Fruit fly (Drosophila melanogaster) whole organism, embryonic: ENCODE data around the gene nSMase.

Experiments
- CG10267 ChIP-seq: fragments of 200-800 bp; sonication (Bioruptor generic); optimal IDR thresholded peaks from 2 replicates; lab custom pipeline; 2018; ENCODE audit warnings: missing biosample characterization, mild to moderate bottlenecking, missing genetic modification characterization, moderate library complexity
- CG10321 ChIP-seq: fragments of 200-800 bp; sonication (Bioruptor generic); IDR thresholded peaks from 2 replicates; pipeline ENCODE4 v1.3.6; 2022; ENCODE audit warnings: missing biosample characterization, missing genetic modification characterization
- CG11093 ChIP-seq: fragments of 200-800 bp; sonication (Bioruptor generic); IDR thresholded peaks from 3 replicates; pipeline ENCODE4 v1.3.6; 2022; ENCODE audit warnings: missing biosample characterization, missing genetic modification characterization
- CG15514 ChIP-seq: fragments of 200-800 bp; sonication (Bioruptor generic); optimal IDR thresholded peaks from 3 replicates; lab custom pipeline; 2017; ENCODE audit warnings: missing biosample characterization, missing genetic modification characterization, mild to moderate bottlenecking, moderate library complexity, missing genetic modification reagents
- CG17612 ChIP-seq: fragments of 200-800 bp; sonication (Bioruptor generic); IDR thresholded peaks from 2 replicates; pipeline ENCODE4 v1.3.6; 2022; ENCODE audit warnings: missing biosample characterization, missing genetic modification characterization
- CG18476 ChIP-seq: fragments of 200-800 bp; sonication (Bioruptor generic); optimal IDR thresholded peaks from 2 replicates; lab custom pipeline; 2016; ENCODE audit warnings: missing biosample characterization, mild to moderate bottlenecking, missing genetic modification characterization
- CG18599 ChIP-seq: fragments of 200-800 bp; sonication (Bioruptor generic); optimal IDR thresholded peaks from 3 replicates; lab custom pipeline; 2017; ENCODE audit warnings: missing biosample characterization, missing genetic modification characterization, mild to moderate bottlenecking, moderate library complexity, missing genetic modification reagents
- CG30020 ChIP-seq: fragments of 200-800 bp; optimal IDR thresholded peaks from 2 replicates; lab custom pipeline; 2019; ENCODE audit warnings: missing biosample characterization, mild to moderate bottlenecking, missing genetic modification characterization, moderate library complexity
- CG34376 ChIP-seq: fragments of 200-800 bp; sonication (Bioruptor generic); optimal IDR thresholded peaks from 2 replicates; lab custom pipeline; 2018; ENCODE audit warnings: missing biosample characterization, mild to moderate bottlenecking, missing genetic modification characterization
- CG34422 ChIP-seq: fragments of 200-800 bp; sonication (Bioruptor generic); IDR thresholded peaks from 3 replicates; pipeline ENCODE4 v1.3.6; 2022; ENCODE audit warnings: missing biosample characterization, missing genetic modification characterization
- CG4854 ChIP-seq: fragments of 200-800 bp; sonication (Bioruptor generic); optimal IDR thresholded peaks from 2 replicates; lab custom pipeline; 2016; ENCODE audit warnings: missing biosample characterization, missing genetic modification characterization, inconsistent platforms
- CG7271 ChIP-seq: fragments of 200-800 bp; sonication (Bioruptor generic); optimal IDR thresholded peaks from 2 replicates; lab custom pipeline; 2018; ENCODE audit warnings: missing biosample characterization, mild to moderate bottlenecking, missing genetic modification characterization, moderate library complexity
- CG7745 ChIP-seq: fragments of 200-800 bp; sonication (Bioruptor generic); optimal IDR thresholded peaks from 2 replicates; lab custom pipeline; 2018; ENCODE audit warnings: missing biosample characterization, mild to moderate bottlenecking, missing genetic modification characterization, moderate library complexity
- CG7839 ChIP-seq: fragments of 200-800 bp; sonication (Bioruptor generic); optimal IDR thresholded peaks from 3 replicates; lab custom pipeline; 2018; ENCODE audit warnings: missing biosample characterization, mild to moderate bottlenecking, missing genetic modification characterization, moderate library complexity
- CG8359 ChIP-seq: fragments of 200-800 bp; sonication (Bioruptor generic); optimal IDR thresholded peaks from 2 replicates; lab custom pipeline; 2017; ENCODE audit warnings: missing biosample characterization, mild to moderate bottlenecking, missing genetic modification characterization, borderline replicate concordance
- CG8388 ChIP-seq: fragments of 200-800 bp; sonication (Bioruptor generic); optimal IDR thresholded peaks from 2 replicates; lab custom pipeline; 2019; ENCODE audit warnings: missing biosample characterization, mild to moderate bottlenecking, missing genetic modification characterization, moderate library complexity
- CG8478 ChIP-seq: fragments of >200 bp; optimal IDR thresholded peaks from 2 replicates; lab custom pipeline; 2018
- CG9437 ChIP-seq: fragments of 200-800 bp; sonication (Bioruptor generic); optimal IDR thresholded peaks from 2 replicates; lab custom pipeline; 2018; ENCODE audit warnings: missing biosample characterization, mild to moderate bottlenecking, missing genetic modification characterization
- CG9932 ChIP-seq: fragments of 200-800 bp; sonication (Bioruptor generic); IDR thresholded peaks from 2 replicates; pipeline ENCODE4 v1.3.6; 2022; ENCODE audit warnings: missing biosample characterization, missing genetic modification characterization
- Drgx ChIP-seq: fragments of 200-800 bp; sonication (Bioruptor generic); IDR thresholded peaks from 2 replicates; pipeline ENCODE4 v1.3.6; 2022; ENCODE audit warnings: missing biosample characterization, missing genetic modification characterization
- E2f1 ChIP-seq: fragments of 200-800 bp; sonication (Bioruptor generic); IDR thresholded peaks from 2 replicates; pipeline ENCODE4 v1.3.6; 2022; ENCODE audit warnings: missing biosample characterization, missing genetic modification characterization
- Elba2 ChIP-seq: fragments of 200-800 bp; sonication (Bioruptor generic); optimal IDR thresholded peaks from 3 replicates; lab custom pipeline; 2016; ENCODE audit warnings: missing biosample characterization, missing genetic modification characterization
- Ets65A ChIP-seq: fragments of 200-800 bp; sonication (Bioruptor generic); peaks from one replicate; lab custom pipeline; 2016; ENCODE audit warnings: missing biosample characterization, missing genetic modification characterization
- Fer1 ChIP-seq: fragments of 200-800 bp; sonication (Bioruptor generic); optimal IDR thresholded peaks from 2 replicates; lab custom pipeline; 2017; ENCODE audit warnings: missing biosample characterization, mild to moderate bottlenecking, missing genetic modification characterization
- HHEX ChIP-seq: fragments of 200-800 bp; sonication (Bioruptor generic); optimal IDR thresholded peaks from 3 replicates; lab custom pipeline; 2017; ENCODE audit warnings: missing biosample characterization, mild to moderate bottlenecking, missing genetic modification characterization, missing genetic modification reagents
- Lim3 ChIP-seq: fragments of 200-800 bp; sonication (Bioruptor generic); IDR thresholded peaks from 2 replicates; pipeline ENCODE4 v1.3.6; 2022; ENCODE audit warnings: missing biosample characterization, missing genetic modification characterization
- Max ChIP-seq: fragments of 200-800 bp; sonication (Bioruptor generic); optimal IDR thresholded peaks from 2 replicates; lab custom pipeline; 2016; ENCODE audit warnings: missing biosample characterization, mild to moderate bottlenecking, missing genetic modification characterization
- Med ChIP-seq: fragments of 200-800 bp; sonication (Bioruptor generic); peaks from one replicate; lab custom pipeline; 2016; ENCODE audit warnings: missing biosample characterization, missing genetic modification characterization, mild to moderate bottlenecking, inconsistent platforms, moderate library complexity
- NfI ChIP-seq: fragments of 200-800 bp; sonication (Bioruptor generic); optimal IDR thresholded peaks from 3 replicates; lab custom pipeline; 2018; ENCODE audit warnings: missing biosample characterization, mild to moderate bottlenecking, missing genetic modification characterization, moderate library complexity
- Poxn ChIP-seq: fragments of 200-800 bp; sonication (Bioruptor generic); IDR thresholded peaks from 2 replicates; pipeline ENCODE4 v1.3.6; 2022; ENCODE audit warnings: missing biosample characterization, missing genetic modification characterization
- Taf1 ChIP-seq: fragments of 200-800 bp; sonication (Bioruptor generic); IDR thresholded peaks from 2 replicates; pipeline ENCODE4 v1.3.6; 2022; ENCODE audit warnings: missing biosample characterization, missing genetic modification characterization
- Xrp1 ChIP-seq: fragments of 200-800 bp; sonication (Bioruptor generic); IDR thresholded peaks from 2 replicates; pipeline ENCODE4 v1.3.6; 2022; ENCODE audit warnings: missing biosample characterization, missing genetic modification characterization
- ase ChIP-seq: fragments of 200-800 bp; sonication (Bioruptor generic); IDR thresholded peaks from 3 replicates; pipeline ENCODE4 v1.3.6; 2022; ENCODE audit warnings: missing biosample characterization, missing genetic modification characterization
- az2 ChIP-seq: fragments of 200-800 bp; sonication (Bioruptor generic); optimal IDR thresholded peaks from 3 replicates; lab custom pipeline; 2016; ENCODE audit warnings: missing biosample characterization, missing genetic modification characterization
- bsh ChIP-seq, 2 experiments: fragments of 200-800 bp; sonication (Bioruptor generic); optimal IDR thresholded peaks; 2 replicates each; lab custom pipeline; 2017 to 2018; ENCODE audit warnings: mild to moderate bottlenecking in 2 of 2, missing biosample characterization in 2 of 2, missing genetic modification characterization in 2 of 2, moderate library complexity in 1 of 2
- crol ChIP-seq: fragments of 200-800 bp; sonication (Bioruptor generic); IDR thresholded peaks from 2 replicates; pipeline ENCODE4 v1.3.6; 2022; ENCODE audit warnings: missing biosample characterization, missing genetic modification characterization
- dan ChIP-seq: fragments of 200-800 bp; sonication (Bioruptor generic); IDR thresholded peaks from 2 replicates; pipeline ENCODE4 v1.3.6; 2022; ENCODE audit warnings: missing biosample characterization, missing genetic modification characterization
- dimm ChIP-seq: fragments of 200-800 bp; sonication (Bioruptor generic); IDR thresholded peaks from 2 replicates; pipeline ENCODE4 v1.3.6; 2022; ENCODE audit warnings: missing biosample characterization, missing genetic modification characterization
- gt ChIP-seq: fragments of 200-800 bp; sonication (Bioruptor generic); IDR thresholded peaks from 2 replicates; pipeline ENCODE4 v1.3.6; 2022; ENCODE audit warnings: missing biosample characterization, missing genetic modification characterization
- hth ChIP-seq: fragments of >200 bp; optimal IDR thresholded peaks from 2 replicates; lab custom pipeline; 2017; ENCODE audit warnings: inconsistent platforms
- klu ChIP-seq: fragments of 200-800 bp; sonication (Bioruptor generic); IDR thresholded peaks from 2 replicates; pipeline ENCODE4 v1.3.6; 2022; ENCODE audit warnings: missing biosample characterization, missing genetic modification characterization
- lov ChIP-seq, 2 experiments: fragments of 200-800 bp in 1 of 2; fragments of >200 bp in 1 of 2; sonication (Bioruptor generic) in 1 of 2; IDR thresholded peaks in 1 of 2; optimal IDR thresholded peaks in 1 of 2; 2 replicates in 1 of 2; 3 replicates in 1 of 2; pipeline versions ENCODE4 v1.3.6 to Lab custom; 2017 to 2022; ENCODE audit warnings: missing biosample characterization in 1 of 2, missing genetic modification characterization in 1 of 2
- mld ChIP-seq: fragments of 200-800 bp; sonication (Bioruptor generic); IDR thresholded peaks from 3 replicates; pipeline ENCODE4 v1.3.6; 2022; ENCODE audit warnings: missing biosample characterization, missing genetic modification characterization; ENCODE audit not compliant: partially characterized antibody
- row ChIP-seq: fragments of 200-800 bp; sonication (Bioruptor generic); IDR thresholded peaks from 3 replicates; pipeline ENCODE4 v1.3.6; 2022; ENCODE audit warnings: missing biosample characterization, missing genetic modification characterization
- sna ChIP-seq: fragments of 200-800 bp; sonication (Bioruptor generic); IDR thresholded peaks from 2 replicates; pipeline ENCODE4 v1.3.6; 2022; ENCODE audit warnings: missing biosample characterization, missing genetic modification characterization; ENCODE audit not compliant: partially characterized antibody
- ssp ChIP-seq: fragments of 200-800 bp; sonication (Bioruptor generic); IDR thresholded peaks from 2 replicates; pipeline ENCODE4 v1.3.6; 2022; ENCODE audit warnings: missing biosample characterization, missing genetic modification characterization
- tna ChIP-seq: fragments of 200-800 bp; sonication (Bioruptor generic); IDR thresholded peaks from 2 replicates; pipeline ENCODE4 v1.3.6; 2022; ENCODE audit warnings: missing biosample characterization, missing genetic modification characterization; ENCODE audit not compliant: partially characterized antibody
- wek ChIP-seq: fragments of 200-800 bp; sonication (Bioruptor generic); optimal IDR thresholded peaks from 3 replicates; lab custom pipeline; 2018; ENCODE audit warnings: missing biosample characterization, mild to moderate bottlenecking, missing genetic modification characterization, moderate library complexity

Gene nSMase

DNA sequence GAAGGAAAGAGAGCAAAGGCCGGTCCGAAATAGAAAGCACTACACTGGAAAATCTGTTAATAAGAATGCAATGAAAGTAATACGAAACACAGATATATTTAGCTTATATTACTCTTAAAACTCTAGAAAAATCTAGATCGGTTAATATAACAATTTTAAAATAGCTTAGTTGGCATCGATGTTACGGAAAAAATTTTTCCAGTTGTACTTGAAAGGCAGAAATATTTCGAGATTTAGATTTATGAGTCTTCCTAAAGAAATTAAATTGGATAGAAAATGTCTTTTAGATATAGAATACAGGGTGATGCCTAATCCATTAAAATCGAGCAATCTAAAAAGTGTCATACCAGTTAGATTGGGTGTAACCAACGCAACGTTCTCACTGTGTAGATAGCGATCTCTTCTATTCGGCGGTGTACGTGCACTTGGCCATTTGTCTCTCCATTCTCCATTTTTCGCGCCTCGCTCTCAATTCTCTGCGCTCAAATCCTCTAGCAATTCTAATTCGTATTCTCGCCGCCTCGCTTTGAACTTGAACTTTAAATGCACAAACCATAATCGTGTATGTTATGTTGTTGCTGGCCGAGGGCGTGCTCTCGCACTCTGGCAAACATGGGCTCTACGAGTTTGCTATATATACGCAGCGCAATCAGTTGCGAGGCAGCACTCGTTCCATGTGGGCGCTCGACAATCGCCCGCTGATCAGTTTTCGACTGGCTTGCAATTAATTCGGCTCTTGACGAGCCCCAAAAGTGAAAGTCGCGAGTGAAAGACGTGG, 31.2 kb downstream of the nSMase start (continued):
- TF ChIP-seq E2f1 (GFP tag; lab: Robert Waterston, UW) (peak; percentile 79; the same call in 1 of the 2 replicates), lov (optimal IDR thresholded peaks at IDR 0.05; lab: Kevin White, UChicago) (no peak), lov (GFP tag; IDR thresholded peaks at IDR 0.05; lab: Robert Waterston, UW) (peak; percentile 61; the same call in 1 of the 3 replicates), CG10267 (peak; percentile 89), CG34422 (GFP tag; lab: Robert Waterston, UW) (peak; percentile 79; the same call in 2 of the 3 replicates), Elba2 (GFP tag; lab: Kevin White, UChicago) (peak; percentile 63), sna (no peak), hth (lab: Kevin White, UChicago) (no peak), row (GFP tag; lab: Robert Waterston, UW) (peak; percentile 95), Med (GFP tag; lab: Kevin White, UChicago) (peak; percentile 97), bsh (GFP tag; optimal IDR thresholded peaks at IDR 0.05; lab: Kevin White, UChicago) (peak; percentile 92 to 94), Xrp1 (GFP tag; lab: Robert Waterston, UW) (peak; percentile 88), Fer1 (GFP tag; lab: Kevin White, UChicago) (peak; percentile 91), CG7271 (tag; lab: Kevin White, UChicago) (peak; percentile 42), CG8388 (GFP tag; lab: Kevin White, UChicago) (peak; percentile 93), CG7745 (tag; lab: Kevin White, UChicago) (no peak), ssp (peak; percentile 72), CG18476 (GFP tag; lab: Kevin White, UChicago) (peak; percentile 92), az2 (GFP tag; lab: Kevin White, UChicago) (peak; percentile 97), Poxn (GFP tag; lab: Robert Waterston, UW) (peak; percentile 58; the same call in 1 of the 2 replicates), Drgx (peak; percentile 80), CG34376 (GFP tag; lab: Kevin White, UChicago) (peak; percentile 76), HHEX (peak; percentile 93), CG4854 (peak; percentile 88), CG9932 (GFP tag; lab: Robert Waterston, UW) (peak; percentile 87), CG7839 (tag; lab: Kevin White, UChicago) (peak; percentile 96), Lim3 (GFP tag; lab: Robert Waterston, UW) (0 out of 2 replicates have a peak, but pooled peaks have one; percentile 36), NfI (GFP tag; lab: Kevin White, UChicago) (peak; percentile 93), crol (GFP tag; lab: Robert Waterston, UW) (no peak), Taf1 (peak; percentile 78; the same call in 1 of the 2 replicates), Ets65A (GFP tag; lab: Kevin White, UChicago) (peak; percentile 98), CG8359 (GFP tag; lab: Kevin White, UChicago) (peak; percentile 86), klu (GFP tag; lab: Robert Waterston, UW) (peak; percentile 88), CG11093 (GFP tag; lab: Robert Waterston, UW) (peak; percentile 88), wek (no peak), Max (peak; percentile 94), ase (GFP tag; lab: Robert Waterston, UW) (no peak; the same call in 1 of the 3 replicates), CG17612 (no peak; the same call in 1 of the 2 replicates), gt (peak; percentile 63), CG30020 (tag; lab: Kevin White, UChicago) (peak; percentile 83), CG18599 (GFP tag; lab: Kevin White, UChicago) (peak; percentile 93), tna (GFP tag; lab: Robert Waterston, UW) (peak; percentile 58; the same call in 1 of the 2 replicates), dimm (GFP tag; lab: Robert Waterston, UW) (peak; percentile 69), CG10321 (GFP tag; lab: Robert Waterston, UW) (peak; percentile 29; the same call in 1 of the 2 replicates), dan (GFP tag; lab: Robert Waterston, UW) (peak; percentile 27; the same call in 1 of the 2 replicates), mld (GFP tag; lab: Robert Waterston, UW) (no peak), CG15514 (peak; percentile 73), CG9437 (GFP tag; lab: Kevin White, UChicago) (peak; percentile 95), CG8478 (no peak)
